Worm (Caenorhabditis elegans): ENCODE results near the gene try-13.

Gene try-13

ce11 chrV:7420162-7420561 lies 19.7 kb upstream of the try-13 start, which contains the start of gene srxa-4:
TSS of gene srxa-4 (plus strand) at chrV:7420462.
- TF ChIP-seq pqm-1 (tag; optimal IDR thresholded peaks at IDR 0.05) (no peak), nfya-1 (tag; optimal IDR thresholded peaks at IDR 0.05) (no peak), K02D7.2 (tag; optimal IDR thresholded peaks at IDR 0.05) (no peak), ceh-19 (GFP tag; optimal IDR thresholded peaks at IDR 0.05) (no peak), ceh-2 (tag; optimal IDR thresholded peaks at IDR 0.05) (no peak), ceh-18 (tag; optimal IDR thresholded peaks at IDR 0.05) (no peak)

- no peak for TF ChIP-seq zip-5 (tag; optimal IDR thresholded peaks at IDR 0.05)
- TF ChIP-seq ceh-34 (tag; optimal IDR thresholded peaks at IDR 0.05), result no peak
- TF ChIP-seq ceh-6 (GFP tag; optimal IDR thresholded peaks at IDR 0.05), result no peak
- TF ChIP-seq ceh-31 (tag; optimal IDR thresholded peaks at IDR 0.05), result no peak
- no peak for TF ChIP-seq hlh-15 (tag; optimal IDR thresholded peaks at IDR 0.05)
- TF ChIP-seq lim-6 (tag; optimal IDR thresholded peaks at IDR 0.05), result no peak
- TF ChIP-seq eyg-1 (tag; optimal IDR thresholded peaks at IDR 0.05), result no peak
- no peak for TF ChIP-seq pha-2 (tag; optimal IDR thresholded peaks at IDR 0.05)
- no peak for TF ChIP-seq unc-42 (tag; optimal IDR thresholded peaks at IDR 0.05)
- no peak for TF ChIP-seq ceh-24 (tag; optimal IDR thresholded peaks at IDR 0.05)
- TF ChIP-seq odd-2 (tag; optimal IDR thresholded peaks at IDR 0.05), result no peak
- no peak for TF ChIP-seq hlh-6 (tag; optimal IDR thresholded peaks at IDR 0.05)
- TF ChIP-seq ceh-19 (GFP tag; optimal IDR thresholded peaks at IDR 0.05), result no peak
- TF ChIP-seq unc-86 (tag; optimal IDR thresholded peaks at IDR 0.05), result no peak
These were observed 15.6 kb upstream of the try-13 start, which contains the start of gene F18E3.10 for ce11 chrV:7424336-7424735. TSS of gene F18E3.10 (minus strand) at chrV:7424436.

- no peak for TF ChIP-seq ama-1 (optimal IDR thresholded peaks at IDR 0.05)
- TF ChIP-seq C38D4.7 (GFP tag; optimal IDR thresholded peaks at IDR 0.05), result no peak
- TF ChIP-seq Y22D7AL.16 (tag; optimal IDR thresholded peaks at IDR 0.05), result no peak
- TF ChIP-seq ceh-31 (tag; optimal IDR thresholded peaks at IDR 0.05), result no peak
- no peak for TF ChIP-seq hlh-15 (tag; optimal IDR thresholded peaks at IDR 0.05)
- no peak for TF ChIP-seq sox-4 (tag; optimal IDR thresholded peaks at IDR 0.05)
These were observed 13.3 kb upstream of the try-13 start, which contains the start of gene srw-68 for ce11 chrV:7426594-7426993. TSS of gene srw-68 (minus strand) at chrV:7426694.

ce11 chrV:7428880-7429279 lies 11.0 kb upstream of the try-13 start, which contains the start of gene srw-69:
TSS of gene srw-69 (minus strand) at chrV:7428980.
- TF ChIP-seq ceh-30 (tag; optimal IDR thresholded peaks at IDR 0.05) (no peak), eyg-1 (tag; optimal IDR thresholded peaks at IDR 0.05) (no peak), pha-4 (tag; optimal IDR thresholded peaks at IDR 0.05) (no peak), ref-2 (tag; optimal IDR thresholded peaks at IDR 0.05) (no peak), hlh-13 (GFP tag; optimal IDR thresholded peaks at IDR 0.05) (no peak), sox-4 (tag; optimal IDR thresholded peaks at IDR 0.05) (no peak), pha-2 (tag; optimal IDR thresholded peaks at IDR 0.05) (no peak), ceh-18 (tag; optimal IDR thresholded peaks at IDR 0.05) (no peak), lin-11 (tag; optimal IDR thresholded peaks at IDR 0.05) (no peak), gmeb-2 (tag; optimal IDR thresholded peaks at IDR 0.05) (no peak), unc-42 (tag; optimal IDR thresholded peaks at IDR 0.05) (no peak), K02D7.2 (tag; optimal IDR thresholded peaks at IDR 0.05) (no peak), ztf-16 (tag; optimal IDR thresholded peaks at IDR 0.05) (no peak), unc-86 (tag; optimal IDR thresholded peaks at IDR 0.05) (no peak), odd-2 (tag; optimal IDR thresholded peaks at IDR 0.05) (no peak), sdc-2 (tag; optimal IDR thresholded peaks at IDR 0.05) (no peak), pqm-1 (tag; optimal IDR thresholded peaks at IDR 0.05) (no peak), ceh-24 (tag; optimal IDR thresholded peaks at IDR 0.05) (no peak), che-1 (tag; optimal IDR thresholded peaks at IDR 0.05) (no peak)

- no peak for TF ChIP-seq ama-1 (optimal IDR thresholded peaks at IDR 0.05)
- TF ChIP-seq dmd-4 (tag; optimal IDR thresholded peaks at IDR 0.05; ENCODE audit: borderline replicate concordance), result no peak
- no peak for TF ChIP-seq elt-2 (tag; optimal IDR thresholded peaks at IDR 0.05)
- TF ChIP-seq T23F11.4 (GFP tag; optimal IDR thresholded peaks at IDR 0.05), result no peak
- no peak for TF ChIP-seq ceh-22 (tag; optimal IDR thresholded peaks at IDR 0.05)
- no peak for TF ChIP-seq ref-2 (tag; optimal IDR thresholded peaks at IDR 0.05)
- TF ChIP-seq pros-1 (tag; optimal IDR thresholded peaks at IDR 0.05), result no peak
- no peak for TF ChIP-seq syd-9 (tag; optimal IDR thresholded peaks at IDR 0.05)
- no peak for TF ChIP-seq pha-2 (tag; optimal IDR thresholded peaks at IDR 0.05)
- TF ChIP-seq hlh-30 (tag; optimal IDR thresholded peaks at IDR 0.05; ENCODE audit: insufficient read depth), result no peak
These were observed 8.9 kb upstream of the try-13 start, which contains the start of gene srw-71 for ce11 chrV:7431016-7431415. TSS of gene srw-71 (minus strand) at chrV:7431116.
